Worm (Caenorhabditis elegans) whole organism, late embryonic: ENCODE measurements around the gene mthf-1.

ENCODE experiments used
- ama-1 ChIP-seq: fragments of 150-350 bp; optimal IDR thresholded peaks from 2 replicates; lab custom pipeline; 2014
- ceh-2 ChIP-seq: sonication (generic microtip); optimal IDR thresholded peaks from 2 replicates; lab custom pipeline; 2016; ENCODE audit warnings: missing genotype, missing genetic modification characterization, missing compliant biosample characterization
- ceh-9 ChIP-seq: sonication (generic microtip); optimal IDR thresholded peaks from 2 replicates; lab custom pipeline; 2016; ENCODE audit warnings: mild to moderate bottlenecking, missing genetic modification characterization, inconsistent platforms, missing compliant biosample characterization
- elt-4 ChIP-seq: sonication (generic microtip); optimal IDR thresholded peaks from 2 replicates; lab custom pipeline; 2016; ENCODE audit warnings: missing genetic modification characterization, missing compliant biosample characterization
- eyg-1 ChIP-seq: sonication (generic microtip); optimal IDR thresholded peaks from 2 replicates; lab custom pipeline; 2016; ENCODE audit warnings: missing genotype, missing genetic modification characterization, missing compliant biosample characterization
- fkh-10 ChIP-seq: fragments of 150-350 bp; optimal IDR thresholded peaks from 2 replicates; lab custom pipeline; 2014; ENCODE audit warnings: missing biosample characterization, missing genetic modification reagents, missing genetic modification characterization
- hlh-30 ChIP-seq: sonication (generic microtip); optimal IDR thresholded peaks from 2 replicates; lab custom pipeline; 2017; ENCODE audit warnings: antibody characterized with exemption, missing genetic modification characterization, missing compliant biosample characterization; ENCODE audit not compliant: insufficient read depth
- hlh-6 ChIP-seq: sonication (generic microtip); optimal IDR thresholded peaks from 2 replicates; lab custom pipeline; 2016; ENCODE audit warnings: missing genotype, missing genetic modification characterization, missing compliant biosample characterization
- pat-9 ChIP-seq: fragments of 200-800 bp; sonication (Bioruptor generic); optimal IDR thresholded peaks from 2 replicates; lab custom pipeline; 2018; ENCODE audit warnings: mild to moderate bottlenecking, missing genetic modification characterization, moderate library complexity, missing compliant biosample characterization
- pqm-1 ChIP-seq: sonication (generic microtip); optimal IDR thresholded peaks from 2 replicates; lab custom pipeline; 2016; ENCODE audit warnings: missing genetic modification characterization, missing compliant biosample characterization
- tbx-7 ChIP-seq: sonication (generic microtip); optimal IDR thresholded peaks from 2 replicates; lab custom pipeline; 2016; ENCODE audit warnings: missing genotype, missing genetic modification characterization, missing compliant biosample characterization

- TF ChIP-seq pqm-1 (tag; lab: Kevin White, UChicago) (no peak), elt-4 (tag; lab: Kevin White, UChicago) (no peak), hlh-6 (tag; lab: Kevin White, UChicago) (no peak), ama-1 (lab: Kevin White, UChicago) (no peak), tbx-7 (tag; lab: Kevin White, UChicago) (no peak), pat-9 (tag; lab: Kevin White, UChicago) (no peak), eyg-1 (tag; lab: Kevin White, UChicago) (no peak), ceh-2 (tag; lab: Kevin White, UChicago) (no peak), fkh-10 (no peak), ceh-9 (tag; lab: Kevin White, UChicago) (no peak), hlh-30 (tag; lab: Kevin White, UChicago) (no peak)
Observed at ce11 chrII:7801255-7801654, 23.6 kb upstream of the mthf-1 start.
